Worm (Caenorhabditis elegans) whole organism, L3 larva: ENCODE results near the gene atgp-1.

Experiments used
- aly-2 ChIP-seq: fragments of 150-350 bp; optimal IDR thresholded peaks from 2 replicates; lab custom pipeline; 2014; ENCODE audit warnings: missing biosample characterization, missing genetic modification characterization
- elt-1 ChIP-seq: fragments of 150-350 bp; optimal IDR thresholded peaks from 2 replicates; lab custom pipeline; 2014; ENCODE audit warnings: missing biosample characterization, missing genetic modification characterization
- mdl-1 ChIP-seq: fragments of 150-350 bp; optimal IDR thresholded peaks from 2 replicates; lab custom pipeline; 2014; ENCODE audit warnings: missing biosample characterization, missing genetic modification characterization
- nhr-76 ChIP-seq: fragments of 150-350 bp; sonication (generic microtip); optimal IDR thresholded peaks from 5 replicates; lab custom pipeline; 2014; ENCODE audit warnings: missing biosample characterization, missing genetic modification characterization
- nhr-77 ChIP-seq: fragments of 150-350 bp; optimal IDR thresholded peaks from 2 replicates; lab custom pipeline; 2014; ENCODE audit warnings: missing biosample characterization, missing genetic modification characterization
- sea-2 ChIP-seq: fragments of 150-350 bp; sonication (generic microtip); optimal IDR thresholded peaks from 4 replicates; lab custom pipeline; 2014; ENCODE audit warnings: missing biosample characterization, missing genetic modification reagents, missing genetic modification characterization
- snpc-4 ChIP-seq: fragments of 150-350 bp; optimal IDR thresholded peaks from 2 replicates; lab custom pipeline; 2014; ENCODE audit warnings: missing biosample characterization, missing genetic modification characterization
- unc-39 ChIP-seq: sonication (generic microtip); optimal IDR thresholded peaks from 4 replicates; lab custom pipeline; 2017; ENCODE audit warnings: missing biosample characterization, missing genetic modification characterization

DNA sequence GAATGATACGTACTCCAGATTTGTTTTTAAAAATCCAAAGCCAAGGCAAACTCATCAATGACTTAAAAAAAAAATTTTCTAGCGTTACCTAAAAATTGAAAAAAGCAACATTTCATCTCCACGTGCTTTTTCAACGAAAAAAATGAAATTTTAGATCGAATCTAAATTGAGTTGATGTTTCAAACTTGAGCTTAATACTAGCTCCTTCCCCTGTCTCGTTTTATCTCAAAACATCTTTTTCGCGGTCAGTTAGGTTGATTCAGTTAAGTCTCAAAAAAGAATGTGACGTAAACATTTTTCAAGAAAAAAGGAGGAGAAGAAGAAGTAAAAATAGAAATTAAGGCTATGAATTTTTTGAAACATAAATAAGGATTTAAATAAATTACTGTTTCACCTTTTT, 32.1 kb upstream of the atgp-1 start:
- TF ChIP-seq sea-2 (GFP tag; lab: Kevin White, UChicago), result no peak
- TF ChIP-seq snpc-4 (tag; lab: Kevin White, UChicago), result no peak
- no peak for TF ChIP-seq nhr-76 (tag; lab: Kevin White, UChicago)
- no peak for TF ChIP-seq unc-39 (tag; lab: Kevin White, UChicago)
- TF ChIP-seq mdl-1 (tag; lab: Kevin White, UChicago), result no peak
- no peak for TF ChIP-seq nhr-77 (tag; lab: Kevin White, UChicago)
- no peak for TF ChIP-seq elt-1 (tag; lab: Kevin White, UChicago)
- no peak for TF ChIP-seq aly-2 (tag; lab: Kevin White, UChicago)
